Fruit fly (Drosophila melanogaster) whole organism, wandering third instar larva: Measurements from ENCODE around the gene Akt.

ENCODE experiments used
- Abd-B ChIP-seq: fragments of >200 bp; optimal IDR thresholded peaks from 2 replicates; lab custom pipeline; 2017; ENCODE audit warnings: missing biosample characterization, missing genetic modification characterization
- CG32264 ChIP-seq: fragments of 200-800 bp; sonication (Bioruptor generic); optimal IDR thresholded peaks from 2 replicates; lab custom pipeline; 2016; ENCODE audit warnings: missing biosample characterization, missing genetic modification characterization
- CG9705 ChIP-seq: fragments of 200-800 bp; sonication (Bioruptor generic); optimal IDR thresholded peaks from 2 replicates; lab custom pipeline; 2018; ENCODE audit warnings: missing biosample characterization, mild to moderate bottlenecking, missing genetic modification characterization
- CrebA ChIP-seq: fragments of 200-800 bp; sonication (Bioruptor generic); optimal IDR thresholded peaks from 2 replicates; lab custom pipeline; 2016; ENCODE audit warnings: missing biosample characterization, mild to moderate bottlenecking, missing genetic modification characterization, borderline replicate concordance
- Dfd ChIP-seq: fragments of >200 bp; optimal IDR thresholded peaks from 2 replicates; lab custom pipeline; 2017; ENCODE audit warnings: missing biosample characterization, missing genetic modification characterization
- Dif ChIP-seq: fragments of 200-275, 200-300 bp; sonication (Bioruptor generic); optimal IDR thresholded peaks from 2 replicates; lab custom pipeline; 2018; ENCODE audit warnings: missing biosample characterization, missing genetic modification characterization; ENCODE audit not compliant: partially characterized antibody
- GATAd ChIP-seq: sonication (Bioruptor generic); optimal IDR thresholded peaks from 2 replicates; lab custom pipeline; 2016; ENCODE audit warnings: missing biosample characterization, missing genetic modification characterization
- HLH106 ChIP-seq: fragments of 200-800 bp; optimal IDR thresholded peaks from 3 replicates; lab custom pipeline; 2019; ENCODE audit warnings: missing biosample characterization, mild to moderate bottlenecking, missing genetic modification characterization, moderate library complexity
- Hnf4 ChIP-seq: fragments of 200-800 bp; sonication (Bioruptor generic); optimal IDR thresholded peaks from 2 replicates; lab custom pipeline; 2016; ENCODE audit warnings: missing biosample characterization, mild to moderate bottlenecking, missing genetic modification characterization
- Hr78 ChIP-seq: fragments of >200 bp; optimal IDR thresholded peaks from 2 replicates; lab custom pipeline; 2017; ENCODE audit warnings: missing biosample characterization, missing genetic modification characterization
- Hr83 ChIP-seq: fragments of 200-300 bp; sonication (Bioruptor generic); optimal IDR thresholded peaks from 2 replicates; lab custom pipeline; 2016; ENCODE audit warnings: missing biosample characterization, mild to moderate bottlenecking, missing genetic modification characterization, moderate library complexity; ENCODE audit not compliant: poor library complexity, severe bottlenecking
- Jra ChIP-seq: sonication (Bioruptor generic); optimal IDR thresholded peaks from 2 replicates; lab custom pipeline; 2016; ENCODE audit warnings: missing biosample characterization, missing genetic modification characterization
- Mio ChIP-seq: sonication (Bioruptor generic); optimal IDR thresholded peaks from 2 replicates; lab custom pipeline; 2016; ENCODE audit warnings: missing biosample characterization, missing genetic modification characterization
- Myc ChIP-seq: fragments of >200 bp; optimal IDR thresholded peaks from 2 replicates; lab custom pipeline; 2017
- N ChIP-seq: fragments of >200 bp; optimal IDR thresholded peaks from 2 replicates; lab custom pipeline; 2018; ENCODE audit warnings: missing biosample characterization, missing external identifiers, missing genetic modification characterization
- OdsH ChIP-seq: fragments of 200-800 bp; sonication (Bioruptor generic); optimal IDR thresholded peaks from 2 replicates; lab custom pipeline; 2016; ENCODE audit warnings: missing biosample characterization, mild to moderate bottlenecking, missing genetic modification characterization
- Rel ChIP-seq, 2 experiments: fragments of 200-800 bp; sonication (Bioruptor generic) in 1 of 2; optimal IDR thresholded peaks; 2 replicates in 1 of 2; 3 replicates in 1 of 2; lab custom pipeline; 2016 to 2019; ENCODE audit warnings: mild to moderate bottlenecking in 2 of 2, missing biosample characterization in 2 of 2, missing genetic modification characterization in 2 of 2, moderate library complexity in 1 of 2
- Sp1 ChIP-seq: fragments of 200-800 bp; sonication (Bioruptor generic); optimal IDR thresholded peaks from 3 replicates; lab custom pipeline; 2019; ENCODE audit warnings: missing biosample characterization, mild to moderate bottlenecking, missing genetic modification characterization, moderate library complexity
- Vsx2 ChIP-seq: fragments of 200-300, 225-300 bp; sonication (Bioruptor generic); optimal IDR thresholded peaks from 2 replicates; lab custom pipeline; 2018; ENCODE audit warnings: missing biosample characterization, missing genetic modification characterization; ENCODE audit not compliant: partially characterized antibody
- br ChIP-seq: fragments of 200-800 bp; sonication (Bioruptor generic); optimal IDR thresholded peaks from 2 replicates; lab custom pipeline; 2016; ENCODE audit warnings: missing biosample characterization, missing genetic modification characterization
- brk ChIP-seq: fragments of 200-800 bp; sonication (Bioruptor generic); optimal IDR thresholded peaks from 2 replicates; lab custom pipeline; 2016; ENCODE audit warnings: missing biosample characterization, mild to moderate bottlenecking, missing genetic modification characterization
- dl ChIP-seq, 2 experiments: fragments of 175-275, 200-275 bp in 1 of 2; fragments of 200-275 bp in 1 of 2; sonication (Bioruptor generic); optimal IDR thresholded peaks; lab custom pipeline; 2018; ENCODE audit warnings: mild to moderate bottlenecking in 2 of 2, missing biosample characterization in 2 of 2, missing genetic modification characterization in 2 of 2, moderate library complexity in 2 of 2; ENCODE audit not compliant: partially characterized antibody in 2 of 2, insufficient read depth in 1 of 2
- dmrt93B ChIP-seq: fragments of 200-800 bp; sonication (Bioruptor generic); optimal IDR thresholded peaks from 2 replicates; lab custom pipeline; 2018; ENCODE audit warnings: missing biosample characterization, mild to moderate bottlenecking, missing genetic modification characterization
- dsf ChIP-seq: sonication (Bioruptor generic); optimal IDR thresholded peaks from 2 replicates; lab custom pipeline; 2016; ENCODE audit warnings: missing biosample characterization, missing genetic modification characterization, borderline replicate concordance
- ey ChIP-seq: fragments of 200-800 bp; sonication (Bioruptor generic); optimal IDR thresholded peaks from 2 replicates; lab custom pipeline; 2016; ENCODE audit warnings: missing biosample characterization, missing genetic modification characterization
- foxo ChIP-seq, 2 experiments: fragments of 200-800 bp; sonication (Bioruptor generic); optimal IDR thresholded peaks; 2 replicates in 1 of 2; 3 replicates in 1 of 2; lab custom pipeline; 2016 to 2017; ENCODE audit warnings: missing biosample characterization in 2 of 2, missing genetic modification characterization in 2 of 2
- fru ChIP-seq: fragments of 200-800 bp; sonication (Bioruptor generic); optimal IDR thresholded peaks from 3 replicates; lab custom pipeline; 2016; ENCODE audit warnings: missing biosample characterization, mild to moderate bottlenecking, missing genetic modification characterization
- h ChIP-seq: fragments of 200-800 bp; sonication (Bioruptor generic); optimal IDR thresholded peaks from 3 replicates; lab custom pipeline; 2016; ENCODE audit warnings: missing biosample characterization, mild to moderate bottlenecking, missing genetic modification characterization
- jim ChIP-seq: fragments of 175-275, 200-325 bp; sonication (Bioruptor generic); optimal IDR thresholded peaks from 2 replicates; lab custom pipeline; 2016; ENCODE audit warnings: missing biosample characterization, mild to moderate bottlenecking, missing genetic modification characterization
- lola ChIP-seq: fragments of >200 bp; optimal IDR thresholded peaks from 2 replicates; lab custom pipeline; 2017; ENCODE audit warnings: missing biosample characterization, missing genetic modification characterization
- pan ChIP-seq: fragments of >200 bp; optimal IDR thresholded peaks from 2 replicates; lab custom pipeline; 2017
- psq ChIP-seq: fragments of 200-800 bp; sonication (Bioruptor generic); optimal IDR thresholded peaks from 3 replicates; lab custom pipeline; 2017; ENCODE audit warnings: missing biosample characterization, mild to moderate bottlenecking, missing genetic modification characterization, moderate library complexity
- rgr ChIP-seq: fragments of 200-800 bp; sonication (Bioruptor generic); optimal IDR thresholded peaks from 3 replicates; lab custom pipeline; 2016; ENCODE audit warnings: missing biosample characterization, mild to moderate bottlenecking, missing genetic modification characterization
- sage ChIP-seq: fragments of 200-800 bp; sonication (Bioruptor generic); optimal IDR thresholded peaks from 2 replicates; lab custom pipeline; 2016; ENCODE audit warnings: missing biosample characterization, mild to moderate bottlenecking, missing genetic modification characterization
- sv ChIP-seq: fragments of 200-800 bp; sonication (Bioruptor generic); optimal IDR thresholded peaks from 3 replicates; lab custom pipeline; 2016; ENCODE audit warnings: missing biosample characterization, missing genetic modification characterization
- tai ChIP-seq: sonication (Bioruptor generic); optimal IDR thresholded peaks from 2 replicates; lab custom pipeline; 2016; ENCODE audit warnings: missing biosample characterization, missing genetic modification characterization
- usp ChIP-seq: fragments of >200 bp; optimal IDR thresholded peaks from 2 replicates; lab custom pipeline; 2017; ENCODE audit warnings: missing biosample characterization, missing genetic modification characterization
- woc ChIP-seq: sonication (Bioruptor generic); optimal IDR thresholded peaks from 2 replicates; lab custom pipeline; 2016; ENCODE audit warnings: missing biosample characterization, mild to moderate bottlenecking, missing genetic modification characterization

Gene Akt

dm6 chr3R:16071689-16072580 is 27.1 kb upstream of the Akt start:
- no peak for TF ChIP-seq pan (lab: Kevin White, UChicago)
- TF ChIP-seq dl (GFP tag; optimal IDR thresholded peaks at IDR 0.05; lab: Kevin White, UChicago; ENCODE audit: insufficient read depth in 1 of 2, partially characterized antibody in 2 of 2), result no peak
- TF ChIP-seq Hnf4, result no peak
- no peak for TF ChIP-seq Rel (GFP tag; optimal IDR thresholded peaks at IDR 0.05; lab: Kevin White, UChicago)
- no peak for TF ChIP-seq Rel (tag; optimal IDR thresholded peaks at IDR 0.05; lab: Kevin White, UChicago)
- peak; percentile 29 for TF ChIP-seq Hr83 (GFP tag; lab: Kevin White, UChicago)
- peak; percentile 56 for TF ChIP-seq CrebA
- no peak for TF ChIP-seq dsf (GFP tag; lab: Kevin White, UChicago)
- TF ChIP-seq Myc (lab: Kevin White, UChicago), result no peak
- TF ChIP-seq Dif, result peak; percentile 25
- TF ChIP-seq woc (GFP tag; lab: Kevin White, UChicago), result peak; percentile 77
- peak; percentile 80 for TF ChIP-seq psq (GFP tag; lab: Kevin White, UChicago)
- TF ChIP-seq Dfd (GFP tag; lab: Kevin White, UChicago), result no peak
- TF ChIP-seq tai (GFP tag; lab: Kevin White, UChicago), result no peak
- no peak for TF ChIP-seq jim (GFP tag; lab: Kevin White, UChicago)
- TF ChIP-seq h (GFP tag; lab: Kevin White, UChicago), result peak; percentile 90
- no peak for TF ChIP-seq CG32264 (GFP tag; lab: Kevin White, UChicago)
- TF ChIP-seq br, result peak; percentile 79
- TF ChIP-seq Mio, result no peak
- TF ChIP-seq sv (GFP tag; lab: Kevin White, UChicago), result peak; percentile 54
- TF ChIP-seq lola (GFP tag; lab: Kevin White, UChicago), result no peak
- TF ChIP-seq fru, result peak; percentile 87
- no peak for TF ChIP-seq Abd-B (GFP tag; lab: Kevin White, UChicago)
- TF ChIP-seq HLH106 (tag; lab: Kevin White, UChicago), result peak; percentile 57
- no peak for TF ChIP-seq brk (GFP tag; lab: Kevin White, UChicago)
- peak; percentile 39 for TF ChIP-seq sage (GFP tag; lab: Kevin White, UChicago)
- peak in 1 of 2 experiments; percentile 87 for TF ChIP-seq foxo (GFP tag; optimal IDR thresholded peaks at IDR 0.05; lab: Kevin White, UChicago)
- TF ChIP-seq Sp1 (GFP tag; lab: Kevin White, UChicago), result no peak
- TF ChIP-seq N (GFP tag; lab: Kevin White, UChicago), result no peak
- peak; percentile 80 for TF ChIP-seq ey (GFP tag; lab: Kevin White, UChicago)
- peak; percentile 90 for TF ChIP-seq OdsH (GFP tag; lab: Kevin White, UChicago)
- no peak for TF ChIP-seq usp (GFP tag; lab: Kevin White, UChicago)
- TF ChIP-seq GATAd (GFP tag; lab: Kevin White, UChicago), result no peak
- no peak for TF ChIP-seq dmrt93B
- TF ChIP-seq CG9705 (GFP tag; lab: Kevin White, UChicago), result no peak
- TF ChIP-seq Jra, result no peak
- TF ChIP-seq Vsx2, result no peak
- peak; percentile 87 for TF ChIP-seq rgr (GFP tag; lab: Kevin White, UChicago)
- TF ChIP-seq Hr78 (GFP tag; lab: Kevin White, UChicago), result no peak
- TF ChIP-seq, all 38 proteins: peak for 15

dm6 chr3R:16072581-16072908 is 26.5 kb upstream of the Akt start:
- no peak for TF ChIP-seq jim (GFP tag; lab: Kevin White, UChicago)
- TF ChIP-seq woc (GFP tag; lab: Kevin White, UChicago), result peak; percentile 45
